Fruit fly (Drosophila melanogaster) whole organism, embryonic: ENCODE measurements around the gene Mocs1.
A peak's percentile ranks its signal among the peaks of the same experiment; 100 is the strongest.

Source experiments
- Asciz ChIP-seq: fragments of 200-800 bp; sonication (Bioruptor generic); optimal IDR thresholded peaks from 2 replicates; lab custom pipeline; 2017; ENCODE audit warnings: missing biosample characterization, mild to moderate bottlenecking, missing genetic modification characterization, missing genetic modification reagents
- Atf6 ChIP-seq: fragments of 200-800 bp; sonication (Bioruptor generic); IDR thresholded peaks from 2 replicates; pipeline ENCODE4 v1.3.6; 2022; ENCODE audit warnings: missing biosample characterization, missing genetic modification characterization
- B-H1 ChIP-seq: fragments of 200-800 bp; sonication (Bioruptor generic); IDR thresholded peaks from 3 replicates; pipeline ENCODE4 v1.3.6; 2022; ENCODE audit warnings: missing biosample characterization, missing genetic modification characterization
- B-H2 ChIP-seq: fragments of 200-800 bp; sonication (Bioruptor generic); optimal IDR thresholded peaks from 2 replicates; lab custom pipeline; 2018; ENCODE audit warnings: missing biosample characterization, mild to moderate bottlenecking, missing genetic modification characterization
- CG10274 ChIP-seq: fragments of 200-800 bp; sonication (Bioruptor generic); optimal IDR thresholded peaks from 3 replicates; lab custom pipeline; 2017; ENCODE audit warnings: missing biosample characterization, mild to moderate bottlenecking, missing genetic modification characterization
- CG10431 ChIP-seq: fragments of 200-800 bp; sonication (Bioruptor generic); optimal IDR thresholded peaks from 3 replicates; lab custom pipeline; 2018; ENCODE audit warnings: missing biosample characterization, mild to moderate bottlenecking, missing genetic modification characterization
- CG11085 ChIP-seq: fragments of 200-800 bp; sonication (Bioruptor generic); IDR thresholded peaks from 2 replicates; pipeline ENCODE4 v1.3.6; 2022; ENCODE audit warnings: missing biosample characterization, missing genetic modification characterization
- CG11456 ChIP-seq: fragments of 200-800 bp; sonication (Bioruptor generic); IDR thresholded peaks from 3 replicates; pipeline ENCODE4 v1.3.6; 2022; ENCODE audit warnings: missing biosample characterization, missing genetic modification characterization
- CG11696 ChIP-seq: fragments of 200-800 bp; sonication (Bioruptor generic); IDR thresholded peaks from 2 replicates; pipeline ENCODE4 v1.3.6; 2022; ENCODE audit warnings: missing biosample characterization, missing genetic modification characterization
- CG1233 ChIP-seq: fragments of 200-800 bp; sonication (Bioruptor generic); optimal IDR thresholded peaks from 4 replicates; lab custom pipeline; 2018; ENCODE audit warnings: missing biosample characterization, mild to moderate bottlenecking, missing genetic modification characterization
- CG12391 ChIP-seq: fragments of 200-800 bp; sonication (Bioruptor generic); optimal IDR thresholded peaks from 3 replicates; lab custom pipeline; 2018; ENCODE audit warnings: missing biosample characterization, mild to moderate bottlenecking, missing genetic modification characterization, moderate library complexity
- CG12942 ChIP-seq: fragments of 200-800 bp; sonication (Bioruptor generic); optimal IDR thresholded peaks from 3 replicates; lab custom pipeline; 2016; ENCODE audit warnings: missing biosample characterization, missing genetic modification characterization
- CG13424 ChIP-seq: fragments of 200-800 bp; sonication (Bioruptor generic); optimal IDR thresholded peaks from 2 replicates; lab custom pipeline; 2019; ENCODE audit warnings: missing biosample characterization, mild to moderate bottlenecking, missing genetic modification characterization, moderate library complexity
- CG17359 ChIP-seq: fragments of 200-800 bp; sonication (Bioruptor generic); optimal IDR thresholded peaks from 3 replicates; lab custom pipeline; 2018; ENCODE audit warnings: missing biosample characterization, mild to moderate bottlenecking, missing genetic modification characterization, moderate library complexity
- CG1792 ChIP-seq: fragments of 200-800 bp; sonication (Bioruptor generic); optimal IDR thresholded peaks from 2 replicates; lab custom pipeline; 2016; ENCODE audit warnings: missing biosample characterization, missing genetic modification characterization
- CG2202 ChIP-seq: fragments of 200-800 bp; sonication (Bioruptor generic); optimal IDR thresholded peaks from 2 replicates; lab custom pipeline; 2018; ENCODE audit warnings: missing biosample characterization, mild to moderate bottlenecking, missing genetic modification characterization
- CG30020 ChIP-seq: fragments of 200-800 bp; optimal IDR thresholded peaks from 2 replicates; lab custom pipeline; 2019; ENCODE audit warnings: missing biosample characterization, mild to moderate bottlenecking, missing genetic modification characterization, moderate library complexity
- CG32532 ChIP-seq: fragments of 200-800 bp; sonication (Bioruptor generic); IDR thresholded peaks from 2 replicates; pipeline ENCODE4 v1.3.6; 2022; ENCODE audit warnings: missing biosample characterization, missing genetic modification characterization
- CG33557 ChIP-seq: fragments of 200-800 bp; sonication (Bioruptor generic); optimal IDR thresholded peaks from 2 replicates; lab custom pipeline; 2019; ENCODE audit warnings: missing biosample characterization, mild to moderate bottlenecking, missing genetic modification characterization, moderate library complexity
- CG4707 ChIP-seq: fragments of 200-800 bp; sonication (Bioruptor generic); optimal IDR thresholded peaks from 2 replicates; lab custom pipeline; 2018; ENCODE audit warnings: missing biosample characterization, mild to moderate bottlenecking, missing genetic modification characterization, moderate library complexity
- CG6175 ChIP-seq: fragments of 200-800 bp; sonication (Bioruptor generic); IDR thresholded peaks from 3 replicates; pipeline ENCODE4 v1.3.6; 2022; ENCODE audit warnings: missing biosample characterization, missing genetic modification characterization
- CG8924 ChIP-seq: fragments of 200-800 bp; optimal IDR thresholded peaks from 3 replicates; lab custom pipeline; 2019; ENCODE audit warnings: missing biosample characterization, mild to moderate bottlenecking, missing genetic modification characterization, moderate library complexity
- CG8944 ChIP-seq: fragments of 200-800 bp; sonication (Bioruptor generic); optimal IDR thresholded peaks from 3 replicates; lab custom pipeline; 2016; ENCODE audit warnings: missing biosample characterization, missing genetic modification characterization
- CoRest ChIP-seq: fragments of 200-800 bp; sonication (Bioruptor generic); optimal IDR thresholded peaks from 3 replicates; lab custom pipeline; 2018; ENCODE audit warnings: missing biosample characterization, mild to moderate bottlenecking, missing genetic modification characterization, moderate library complexity
- Dip3 ChIP-seq: fragments of 200-800 bp; sonication (Bioruptor generic); optimal IDR thresholded peaks from 3 replicates; lab custom pipeline; 2016; ENCODE audit warnings: missing biosample characterization, missing genetic modification characterization
- Dref ChIP-seq: fragments of 200-800 bp; sonication (Bioruptor generic); IDR thresholded peaks from 2 replicates; pipeline ENCODE4 v1.3.6; 2022; ENCODE audit warnings: missing biosample characterization, missing genetic modification characterization
- E2f1 ChIP-seq: fragments of 200-800 bp; sonication (Bioruptor generic); IDR thresholded peaks from 2 replicates; pipeline ENCODE4 v1.3.6; 2022; ENCODE audit warnings: missing biosample characterization, missing genetic modification characterization
- GATAe ChIP-seq: fragments of 200-800 bp; sonication (Bioruptor generic); conservative IDR thresholded peaks from 2 replicates; pipeline ENCODE4 v1.3.6; 2022; ENCODE audit warnings: missing biosample characterization, missing genetic modification characterization
- HLHmδ ChIP-seq: fragments of 200-800 bp; sonication (Bioruptor generic); optimal IDR thresholded peaks from 2 replicates; lab custom pipeline; 2018; ENCODE audit warnings: missing biosample characterization, mild to moderate bottlenecking, missing genetic modification characterization, moderate library complexity
- Hr51 ChIP-seq, 2 experiments: fragments of 200-800 bp; sonication (Bioruptor generic); optimal IDR thresholded peaks; 2 replicates in 1 of 2; 3 replicates in 1 of 2; lab custom pipeline; 2016 to 2018; ENCODE audit warnings: missing biosample characterization in 2 of 2, missing genetic modification characterization in 2 of 2, mild to moderate bottlenecking in 1 of 2, moderate library complexity in 1 of 2
- Hsf ChIP-seq: fragments of 200-800 bp; sonication (Bioruptor generic); optimal IDR thresholded peaks from 3 replicates; lab custom pipeline; 2016; ENCODE audit warnings: missing biosample characterization, missing genetic modification characterization
- Mrtf ChIP-seq: fragments of 200-800 bp; sonication (Bioruptor generic); IDR thresholded peaks from 3 replicates; pipeline ENCODE4 v1.3.6; 2022; ENCODE audit warnings: missing biosample characterization, missing genetic modification characterization
- NFAT ChIP-seq: fragments of 200-800 bp; sonication (Bioruptor generic); IDR thresholded peaks from 2 replicates; pipeline ENCODE4 v1.3.6; 2022; ENCODE audit warnings: missing biosample characterization, missing genetic modification characterization
- Nf-YB ChIP-seq: fragments of 200-800 bp; sonication (Bioruptor generic); optimal IDR thresholded peaks from 3 replicates; lab custom pipeline; 2019; ENCODE audit warnings: missing biosample characterization, mild to moderate bottlenecking, missing genetic modification characterization, moderate library complexity
- Oaz ChIP-seq: fragments of 200-800 bp; sonication (Bioruptor generic); IDR thresholded peaks from 2 replicates; pipeline ENCODE4 v1.3.6; 2022; ENCODE audit warnings: missing biosample characterization, missing genetic modification characterization
- Ptx1 ChIP-seq: fragments of 200-800 bp; sonication (Bioruptor generic); IDR thresholded peaks from 2 replicates; pipeline ENCODE4 v1.3.6; 2022; ENCODE audit warnings: missing biosample characterization, missing genetic modification characterization
- Rfx ChIP-seq: fragments of 200-800 bp; sonication (Bioruptor generic); IDR thresholded peaks from 2 replicates; pipeline ENCODE4 v1.3.6; 2022; ENCODE audit warnings: missing biosample characterization, missing genetic modification characterization
- Six4 ChIP-seq: fragments of 200-800 bp; sonication (Bioruptor generic); optimal IDR thresholded peaks from 2 replicates; lab custom pipeline; 2016; ENCODE audit warnings: missing biosample characterization, missing genetic modification characterization
- Sox100B ChIP-seq: fragments of 200-800 bp; sonication (Bioruptor generic); optimal IDR thresholded peaks from 3 replicates; lab custom pipeline; 2018; ENCODE audit warnings: missing biosample characterization, mild to moderate bottlenecking, missing genetic modification characterization
- bcd ChIP-seq: fragments of 200-800 bp; sonication (Bioruptor generic); optimal IDR thresholded peaks from 2 replicates; lab custom pipeline; 2017; ENCODE audit warnings: missing biosample characterization, mild to moderate bottlenecking, missing genetic modification characterization
- dysf ChIP-seq: fragments of 200-800 bp; sonication (Bioruptor generic); IDR thresholded peaks from 3 replicates; pipeline ENCODE4 v1.3.6; 2022; ENCODE audit warnings: missing biosample characterization, missing genetic modification characterization
- eyg ChIP-seq: fragments of 200-800 bp; sonication (Bioruptor generic); optimal IDR thresholded peaks from 3 replicates; lab custom pipeline; 2016; ENCODE audit warnings: missing biosample characterization, missing genetic modification characterization
- gcm ChIP-seq: fragments of 200-800 bp; sonication (Bioruptor generic); optimal IDR thresholded peaks from 2 replicates; lab custom pipeline; 2019; ENCODE audit warnings: missing biosample characterization, mild to moderate bottlenecking, missing genetic modification characterization, moderate library complexity
- h ChIP-seq: fragments of >200 bp; optimal IDR thresholded peaks from 2 replicates; lab custom pipeline; 2017
- pan ChIP-seq, 4 experiments: fragments of >200 bp in 3 of 4; fragments of 200-800 bp in 1 of 4; sonication (Bioruptor generic) in 1 of 4; optimal IDR thresholded peaks in 3 of 4; IDR thresholded peaks in 1 of 4; 2 replicates each; pipeline versions ENCODE4 v1.3.6 to Lab custom; 2017 to 2022; ENCODE audit warnings: missing biosample characterization in 2 of 4, missing genetic modification characterization in 2 of 4, mixed read lengths in 1 of 4
- peb ChIP-seq: fragments of 200-800 bp; sonication (Bioruptor generic); IDR thresholded peaks from 2 replicates; pipeline ENCODE4 v1.3.6; 2022; ENCODE audit warnings: missing biosample characterization, missing genetic modification characterization
- scrt ChIP-seq: fragments of 200-800 bp; sonication (Bioruptor generic); optimal IDR thresholded peaks from 2 replicates; lab custom pipeline; 2018; ENCODE audit warnings: missing biosample characterization, mild to moderate bottlenecking, missing genetic modification characterization, moderate library complexity
- slou ChIP-seq: fragments of 200-800 bp; sonication (Bioruptor generic); optimal IDR thresholded peaks from 3 replicates; lab custom pipeline; 2016; ENCODE audit warnings: missing biosample characterization, missing genetic modification characterization
- sr ChIP-seq: fragments of 200-800 bp; sonication (Bioruptor generic); IDR thresholded peaks from 3 replicates; pipeline ENCODE4 v1.3.6; 2022; ENCODE audit warnings: missing biosample characterization, missing genetic modification characterization
- tap ChIP-seq: fragments of 200-800 bp; optimal IDR thresholded peaks from 3 replicates; lab custom pipeline; 2019; ENCODE audit warnings: missing biosample characterization, mild to moderate bottlenecking, missing genetic modification characterization, moderate library complexity
- tna ChIP-seq: fragments of 200-800 bp; sonication (Bioruptor generic); IDR thresholded peaks from 2 replicates; pipeline ENCODE4 v1.3.6; 2022; ENCODE audit warnings: missing biosample characterization, missing genetic modification characterization; ENCODE audit not compliant: partially characterized antibody

Mocs1 gene

DNA sequence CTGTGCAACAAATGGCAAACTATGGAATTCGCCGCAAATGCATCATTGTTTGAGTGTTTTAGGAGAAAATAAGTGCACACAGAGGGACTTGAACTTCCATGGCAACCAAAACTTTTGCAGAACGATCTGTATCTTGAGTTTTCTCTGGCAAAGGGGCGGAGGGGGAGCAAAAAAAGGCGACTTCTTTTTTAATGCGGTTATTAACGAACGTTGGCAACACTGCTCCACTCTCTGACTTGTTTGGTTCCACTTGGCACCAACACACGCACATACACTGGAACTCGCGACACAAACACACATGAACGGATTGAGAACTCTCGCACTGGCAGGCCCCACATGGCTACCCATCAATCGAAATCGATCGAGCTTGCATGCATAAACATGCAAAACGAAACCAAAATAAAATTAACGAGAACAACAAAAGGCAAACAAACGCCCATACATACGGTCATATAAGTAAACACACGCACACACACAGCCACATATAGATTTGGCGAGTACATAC is 49.1 kb downstream of the Mocs1 start (continued):
- TF ChIP-seq CG11456 (GFP tag; lab: Robert Waterston, UW) (0 out of 3 replicates have a peak, but pooled peaks have one; percentile 70), Asciz (GFP tag; lab: Kevin White, UChicago) (no peak), sr (GFP tag; lab: Robert Waterston, UW) (no peak), CoRest (no peak), Sox100B (GFP tag; lab: Kevin White, UChicago) (no peak), CG8924 (tag; lab: Kevin White, UChicago) (no peak), CG32532 (GFP tag; lab: Robert Waterston, UW) (peak; percentile 63), Hr51 (GFP tag; optimal IDR thresholded peaks at IDR 0.05; lab: Kevin White, UChicago) (no peak), Atf6 (no peak), slou (GFP tag; lab: Kevin White, UChicago) (no peak), HLHmδ (GFP tag; lab: Kevin White, UChicago) (no peak), eyg (GFP tag; lab: Kevin White, UChicago) (no peak), NFAT (peak; percentile 52; the same call in 1 of the 2 replicates), CG2202 (tag; lab: Kevin White, UChicago) (no peak), dysf (peak; percentile 38; the same call in 1 of the 3 replicates), Six4 (GFP tag; lab: Kevin White, UChicago) (no peak), CG10431 (GFP tag; lab: Kevin White, UChicago) (no peak), Nf-YB (GFP tag; lab: Kevin White, UChicago) (no peak), CG11085 (GFP tag; lab: Robert Waterston, UW) (no peak), pan (optimal IDR thresholded peaks at IDR 0.05; lab: Kevin White, UChicago) (no peak), pan (GFP tag; optimal IDR thresholded peaks at IDR 0.05 in 1 of 2, IDR thresholded peaks at IDR 0.05 in 1 of 2) (no peak), gcm (no peak), bcd (no peak), CG13424 (tag; lab: Kevin White, UChicago) (no peak), E2f1 (GFP tag; lab: Robert Waterston, UW) (no peak), Hsf (GFP tag; lab: Kevin White, UChicago) (no peak), B-H1 (GFP tag; lab: Robert Waterston, UW) (no peak), Oaz (GFP tag; lab: Robert Waterston, UW) (no peak), CG1792 (no peak), scrt (no peak), Dip3 (GFP tag; lab: Kevin White, UChicago) (no peak), CG1233 (GFP tag; lab: Kevin White, UChicago) (no peak), CG6175 (GFP tag; lab: Robert Waterston, UW) (no peak), Dref (no peak), Ptx1 (GFP tag; lab: Robert Waterston, UW) (0 out of 2 replicates have a peak, but pooled peaks have one; percentile 24), CG4707 (no peak), B-H2 (GFP tag; lab: Kevin White, UChicago) (no peak), CG33557 (GFP tag; lab: Kevin White, UChicago) (no peak), tna (GFP tag; lab: Robert Waterston, UW) (no peak; the same call in 1 of the 2 replicates), CG12942 (GFP tag; lab: Kevin White, UChicago) (no peak), Mrtf (GFP tag; lab: Robert Waterston, UW) (0 out of 3 replicates have a peak, but pooled peaks have one; percentile 28), tap (tag; lab: Kevin White, UChicago) (no peak), h (lab: Kevin White, UChicago) (no peak), CG30020 (tag; lab: Kevin White, UChicago) (no peak), CG12391 (tag; lab: Kevin White, UChicago) (no peak), CG17359 (tag; lab: Kevin White, UChicago) (no peak), CG10274 (GFP tag; lab: Kevin White, UChicago) (no peak), CG11696 (GFP tag; lab: Robert Waterston, UW) (no peak; the same call in 1 of the 2 replicates), GATAe (no peak), Rfx (peak; percentile 63), CG8944 (GFP tag; lab: Kevin White, UChicago) (no peak), peb (GFP tag; lab: Robert Waterston, UW) (no peak)
